Comparison of ENCODE assay signal across 3 fruit fly cellular contexts in genomic region chr3R:26461226-26461805, dm6.
A peak's percentile ranks its signal among the peaks of the same experiment; 100 is the strongest.
TF ChIP-seq lines count a peak whose summit lies in the region.

TSS of gene CG5455 (plus strand) at chr3R:26461527.

TF ChIP-seq in whole organism, adult, 20 proteins besides CTCF, POLR2A, EP300 and RAD21 (continued from another document):
- peak; percentile 87 for TF ChIP-seq CG33017 (tag; optimal IDR thresholded peaks at IDR 0.05; lab: Kevin White, UChicago)
- peak; percentile 93 for TF ChIP-seq ovo (GFP tag; optimal IDR thresholded peaks at IDR 0.05; lab: Kevin White, UChicago)

TF ChIP-seq in whole organism, embryonic, 481 proteins besides CTCF, POLR2A, EP300 and RAD21 (continued from another document and continues in another):
- no peak for TF ChIP-seq Gug (GFP tag; IDR thresholded peaks at IDR 0.05; lab: Robert Waterston, UW)
- TF ChIP-seq CG12071 (GFP tag; optimal IDR thresholded peaks at IDR 0.05; lab: Kevin White, UChicago) = peak; percentile 85
- peak; percentile 88 for TF ChIP-seq sob (GFP tag; IDR thresholded peaks at IDR 0.05; lab: Robert Waterston, UW)
- TF ChIP-seq CG8765 (GFP tag; IDR thresholded peaks at IDR 0.05; lab: Robert Waterston, UW) = no peak
- no peak for TF ChIP-seq slou (GFP tag; optimal IDR thresholded peaks at IDR 0.05; lab: Kevin White, UChicago)
- no peak for TF ChIP-seq Six4 (GFP tag; optimal IDR thresholded peaks at IDR 0.05; lab: Kevin White, UChicago)
- TF ChIP-seq Myb (GFP tag; optimal IDR thresholded peaks at IDR 0.05; lab: Kevin White, UChicago) = no peak
- TF ChIP-seq Hr78 (GFP tag; optimal IDR thresholded peaks at IDR 0.05; lab: Kevin White, UChicago) = peak in 1 of 2 experiments; percentile 40
- no peak for TF ChIP-seq ken (GFP tag; IDR thresholded peaks at IDR 0.05; lab: Robert Waterston, UW)
- no peak for TF ChIP-seq CG15479 (GFP tag; optimal IDR thresholded peaks at IDR 0.05; lab: Kevin White, UChicago)
- TF ChIP-seq seq (GFP tag; IDR thresholded peaks at IDR 0.05; lab: Robert Waterston, UW) = peak; percentile 36; the same call in 1 of the 2 replicates
- TF ChIP-seq CG4328 (GFP tag; optimal IDR thresholded peaks at IDR 0.05; lab: Kevin White, UChicago) = peak; percentile 14
- TF ChIP-seq oc (tag; optimal IDR thresholded peaks at IDR 0.05; lab: Kevin White, UChicago) = peak; percentile 93
- no peak for TF ChIP-seq eve (GFP tag; optimal IDR thresholded peaks at IDR 0.05; lab: Kevin White, UChicago)
- TF ChIP-seq Awh (GFP tag; IDR thresholded peaks at IDR 0.05; lab: Robert Waterston, UW) = peak; percentile 25; the same call in 1 of the 2 replicates
- TF ChIP-seq CG5953 (GFP tag; IDR thresholded peaks at IDR 0.05; lab: Robert Waterston, UW) = peak; percentile 61
- no peak for TF ChIP-seq CG12236 (GFP tag; optimal IDR thresholded peaks at IDR 0.05; lab: Kevin White, UChicago)
- no peak for TF ChIP-seq Neu2 (GFP tag; optimal IDR thresholded peaks at IDR 0.05; lab: Kevin White, UChicago; ENCODE audit: borderline replicate concordance)
- TF ChIP-seq CG43689 (GFP tag; IDR thresholded peaks at IDR 0.05; lab: Robert Waterston, UW) = 0 out of 2 replicates have a peak, but pooled peaks have one; percentile 39
- no peak for TF ChIP-seq h (optimal IDR thresholded peaks at IDR 0.05; lab: Kevin White, UChicago)
- peak; percentile 33 for TF ChIP-seq her (GFP tag; optimal IDR thresholded peaks at IDR 0.05; lab: Kevin White, UChicago)
- peak; percentile 52 for TF ChIP-seq CHES-1-like (GFP tag; optimal IDR thresholded peaks at IDR 0.05; lab: Kevin White, UChicago)
- TF ChIP-seq rib (GFP tag; IDR thresholded peaks at IDR 0.05; lab: Robert Waterston, UW) = peak; percentile 83; the same call in 1 of the 2 replicates
- peak; percentile 7 for TF ChIP-seq Sox102F (GFP tag; optimal IDR thresholded peaks at IDR 0.05; lab: Kevin White, UChicago)
- peak; percentile 28 for TF ChIP-seq chn (GFP tag; optimal IDR thresholded peaks at IDR 0.05; lab: Kevin White, UChicago)
- TF ChIP-seq CG16863 (GFP tag; optimal IDR thresholded peaks at IDR 0.05; lab: Kevin White, UChicago) = peak; percentile 30
- peak; percentile 16; the same call in 1 of the 2 replicates for TF ChIP-seq ranshi (GFP tag; IDR thresholded peaks at IDR 0.05; lab: Robert Waterston, UW)
- peak; percentile 45; the same call in 1 of the 2 replicates for TF ChIP-seq sens-2 (GFP tag; IDR thresholded peaks at IDR 0.05; lab: Robert Waterston, UW)
- TF ChIP-seq cas (GFP tag; IDR thresholded peaks at IDR 0.05; lab: Robert Waterston, UW) = no peak
- TF ChIP-seq CG7745 (tag; optimal IDR thresholded peaks at IDR 0.05; lab: Kevin White, UChicago) = no peak
- peak; percentile 13 for TF ChIP-seq CG6683 (GFP tag; optimal IDR thresholded peaks at IDR 0.05; lab: Kevin White, UChicago)
- no peak for TF ChIP-seq Ets97D (GFP tag; optimal IDR thresholded peaks at IDR 0.05; lab: Kevin White, UChicago)
- TF ChIP-seq CG6854 (GFP tag; optimal IDR thresholded peaks at IDR 0.05; lab: Kevin White, UChicago) = peak; percentile 82
- peak; percentile 20 for TF ChIP-seq Asciz (GFP tag; optimal IDR thresholded peaks at IDR 0.05; lab: Kevin White, UChicago)
- peak; percentile 56 for TF ChIP-seq Vsx1 (GFP tag; optimal IDR thresholded peaks at IDR 0.05; lab: Kevin White, UChicago)
- TF ChIP-seq Sry-δ (GFP tag; optimal IDR thresholded peaks at IDR 0.05; lab: Kevin White, UChicago) = no peak
- no peak for TF ChIP-seq CG7372 (GFP tag; IDR thresholded peaks at IDR 0.05; lab: Robert Waterston, UW)
- TF ChIP-seq Mrtf (GFP tag; IDR thresholded peaks at IDR 0.05; lab: Robert Waterston, UW) = peak; percentile 39; the same call in 1 of the 3 replicates
- TF ChIP-seq grn (GFP tag; optimal IDR thresholded peaks at IDR 0.05; lab: Kevin White, UChicago) = no peak
- TF ChIP-seq Adf1 (GFP tag; IDR thresholded peaks at IDR 0.05; lab: Robert Waterston, UW) = peak; percentile 84
- TF ChIP-seq CG6689 (GFP tag; IDR thresholded peaks at IDR 0.05; lab: Robert Waterston, UW) = no peak
- TF ChIP-seq CG11723 (GFP tag; optimal IDR thresholded peaks at IDR 0.05; lab: Kevin White, UChicago) = no peak
- TF ChIP-seq crc (GFP tag; optimal IDR thresholded peaks at IDR 0.05; lab: Kevin White, UChicago) = no peak
- no peak for TF ChIP-seq pum (GFP tag; optimal IDR thresholded peaks at IDR 0.05; lab: Kevin White, UChicago)
- TF ChIP-seq H15 (GFP tag; IDR thresholded peaks at IDR 0.05; lab: Robert Waterston, UW) = no peak
- TF ChIP-seq Eip74EF (GFP tag; optimal IDR thresholded peaks at IDR 0.05; lab: Kevin White, UChicago) = peak in 1 of 2 experiments; percentile 31
- no peak for TF ChIP-seq CG30403 (GFP tag; optimal IDR thresholded peaks at IDR 0.05; lab: Kevin White, UChicago)
- peak in 1 of 2 experiments; percentile 87 for TF ChIP-seq Pdp1 (GFP tag; optimal IDR thresholded peaks at IDR 0.05; lab: Kevin White, UChicago)
- TF ChIP-seq CG18619 (GFP tag; optimal IDR thresholded peaks at IDR 0.05; lab: Kevin White, UChicago) = peak; percentile 17
- TF ChIP-seq Hmx (GFP tag; optimal IDR thresholded peaks at IDR 0.05; lab: Kevin White, UChicago) = no peak
- peak; percentile 79 for TF ChIP-seq sug (tag; optimal IDR thresholded peaks at IDR 0.05; lab: Kevin White, UChicago)
- no peak for TF ChIP-seq NC2α (GFP tag; optimal IDR thresholded peaks at IDR 0.05; lab: Kevin White, UChicago)
- peak; percentile 76 for TF ChIP-seq BtbVII (GFP tag; optimal IDR thresholded peaks at IDR 0.05; lab: Kevin White, UChicago)
- no peak for TF ChIP-seq CG8924 (tag; optimal IDR thresholded peaks at IDR 0.05; lab: Kevin White, UChicago)
- peak; percentile 35 for TF ChIP-seq CG6254 (GFP tag; optimal IDR thresholded peaks at IDR 0.05; lab: Kevin White, UChicago)
- TF ChIP-seq Blimp-1 (GFP tag; optimal IDR thresholded peaks at IDR 0.05; lab: Kevin White, UChicago) = peak; percentile 16
- peak; percentile 77 for TF ChIP-seq vvl (GFP tag; IDR thresholded peaks at IDR 0.05; lab: Robert Waterston, UW)
- TF ChIP-seq ems (GFP tag; optimal IDR thresholded peaks at IDR 0.05; lab: Kevin White, UChicago) = no peak
- peak; percentile 2 for TF ChIP-seq bab2 (GFP tag; optimal IDR thresholded peaks at IDR 0.05; lab: Kevin White, UChicago)
- peak; percentile 64 for TF ChIP-seq CG15269 (tag; optimal IDR thresholded peaks at IDR 0.05; lab: Kevin White, UChicago)
- TF ChIP-seq Rfx (GFP tag; IDR thresholded peaks at IDR 0.05; lab: Robert Waterston, UW) = peak; percentile 77
- TF ChIP-seq hkb (optimal IDR thresholded peaks at IDR 0.05; lab: Kevin White, UChicago) = no peak
- TF ChIP-seq hkb (GFP tag; IDR thresholded peaks at IDR 0.05; lab: Robert Waterston, UW) = peak; percentile 74
- TF ChIP-seq CG33213 (GFP tag; optimal IDR thresholded peaks at IDR 0.05; lab: Kevin White, UChicago) = peak; percentile 3
- peak; percentile 93 for TF ChIP-seq Med (GFP tag; lab: Kevin White, UChicago)

TF ChIP-seq in whole organism, prepupa, 60 proteins besides CTCF, POLR2A, EP300 and RAD21 (continued from another document):
- no peak for TF ChIP-seq CG8319 (GFP tag; optimal IDR thresholded peaks at IDR 0.05; lab: Kevin White, UChicago)
- TF ChIP-seq CG31627 (GFP tag; optimal IDR thresholded peaks at IDR 0.05; lab: Kevin White, UChicago) = no peak
- peak; percentile 4 to 69 for TF ChIP-seq ss (GFP tag; optimal IDR thresholded peaks at IDR 0.05; lab: Kevin White, UChicago)
- peak; percentile 75 for TF ChIP-seq CG6163 (GFP tag; IDR thresholded peaks at IDR 0.05; lab: Robert Waterston, UW)
- TF ChIP-seq fd59A (GFP tag; optimal IDR thresholded peaks at IDR 0.05; lab: Kevin White, UChicago) = no peak
- no peak for TF ChIP-seq Hr4 (GFP tag; optimal IDR thresholded peaks at IDR 0.05; lab: Kevin White, UChicago)
- TF ChIP-seq lz (GFP tag; optimal IDR thresholded peaks at IDR 0.05; lab: Kevin White, UChicago) = no peak
- no peak for TF ChIP-seq CG8632 (GFP tag; optimal IDR thresholded peaks at IDR 0.05; lab: Kevin White, UChicago)
- peak; percentile 78 for TF ChIP-seq Lpt (GFP tag; optimal IDR thresholded peaks at IDR 0.05; lab: Kevin White, UChicago)
- TF ChIP-seq CG11762 (GFP tag; optimal IDR thresholded peaks at IDR 0.05; lab: Kevin White, UChicago; ENCODE audit: insufficient read depth) = no peak
- TF ChIP-seq acj6 (GFP tag; optimal IDR thresholded peaks at IDR 0.05; lab: Kevin White, UChicago) = no peak
- TF ChIP-seq fkh (GFP tag; optimal IDR thresholded peaks at IDR 0.05; lab: Kevin White, UChicago) = peak; percentile 98
- TF ChIP-seq CG10631 (GFP tag; optimal IDR thresholded peaks at IDR 0.05; lab: Kevin White, UChicago) = peak; percentile 10
- TF ChIP-seq achi (GFP tag; optimal IDR thresholded peaks at IDR 0.05; lab: Kevin White, UChicago) = no peak
- TF ChIP-seq eg (GFP tag; IDR thresholded peaks at IDR 0.05; lab: Robert Waterston, UW) = peak; percentile 88
- TF ChIP-seq Eip75B (GFP tag; optimal IDR thresholded peaks at IDR 0.05; lab: Kevin White, UChicago) = peak; percentile 23
- peak; percentile 40; the same call in 1 of the 2 replicates for TF ChIP-seq CG11294 (GFP tag; IDR thresholded peaks at IDR 0.05; lab: Robert Waterston, UW)
- no peak for TF ChIP-seq Smox (GFP tag; optimal IDR thresholded peaks at IDR 0.05; lab: Kevin White, UChicago)
- peak; percentile 30 for TF ChIP-seq Eip78C (GFP tag; lab: Kevin White, UChicago)
- TF ChIP-seq CG7368 (GFP tag; optimal IDR thresholded peaks at IDR 0.05; lab: Kevin White, UChicago) = peak; percentile 33
- TF ChIP-seq Sox15 (GFP tag; optimal IDR thresholded peaks at IDR 0.05; lab: Kevin White, UChicago) = no peak
- no peak for TF ChIP-seq CG11902 (GFP tag; optimal IDR thresholded peaks at IDR 0.05; lab: Kevin White, UChicago)
- no peak for TF ChIP-seq CG6792 (GFP tag; optimal IDR thresholded peaks at IDR 0.05; lab: Kevin White, UChicago)
- TF ChIP-seq vri (GFP tag; optimal IDR thresholded peaks at IDR 0.05; lab: Kevin White, UChicago) = peak; percentile 74
- TF ChIP-seq CG4318 (GFP tag; optimal IDR thresholded peaks at IDR 0.05; lab: Kevin White, UChicago) = no peak
- peak; percentile 95 for TF ChIP-seq CG6854 (GFP tag; optimal IDR thresholded peaks at IDR 0.05; lab: Kevin White, UChicago)
- peak; percentile 5 for TF ChIP-seq esn (GFP tag; optimal IDR thresholded peaks at IDR 0.05; lab: Kevin White, UChicago)
- peak; percentile 16 for TF ChIP-seq Blimp-1 (GFP tag; optimal IDR thresholded peaks at IDR 0.05; lab: Kevin White, UChicago)
- TF ChIP-seq CG10669 (GFP tag; optimal IDR thresholded peaks at IDR 0.05; lab: Kevin White, UChicago) = peak; percentile 27
- no peak for TF ChIP-seq Ets21C (GFP tag; optimal IDR thresholded peaks at IDR 0.05; lab: Kevin White, UChicago)
- no peak for TF ChIP-seq cyc (GFP tag; optimal IDR thresholded peaks at IDR 0.05; lab: Kevin White, UChicago)
- TF ChIP-seq spab (GFP tag; optimal IDR thresholded peaks at IDR 0.05; lab: Kevin White, UChicago) = no peak
- TF ChIP-seq Hr39 (GFP tag; optimal IDR thresholded peaks at IDR 0.05; lab: Kevin White, UChicago) = no peak
- TF ChIP-seq CG32006 (GFP tag; optimal IDR thresholded peaks at IDR 0.05; lab: Kevin White, UChicago) = peak; percentile 20
- peak; percentile 23 for TF ChIP-seq CG6808 (GFP tag; optimal IDR thresholded peaks at IDR 0.05; lab: Kevin White, UChicago)
- peak; percentile 5 for TF ChIP-seq CG34406 (GFP tag; optimal IDR thresholded peaks at IDR 0.05; lab: Kevin White, UChicago)
- peak in 1 of 2 experiments; percentile 2 for TF ChIP-seq salr (GFP tag; optimal IDR thresholded peaks at IDR 0.05; lab: Kevin White, UChicago)
- no peak for TF ChIP-seq Hr38 (GFP tag; optimal IDR thresholded peaks at IDR 0.05; lab: Kevin White, UChicago)
- no peak for TF ChIP-seq pdm3 (GFP tag; optimal IDR thresholded peaks at IDR 0.05; lab: Kevin White, UChicago)
- TF ChIP-seq CG6276 (GFP tag; optimal IDR thresholded peaks at IDR 0.05; lab: Kevin White, UChicago) = no peak
- TF ChIP-seq OdsH (GFP tag; optimal IDR thresholded peaks at IDR 0.05; lab: Kevin White, UChicago) = no peak
